Worm (Caenorhabditis elegans): ENCODE measurements around the gene T14G8.2.
A peak's percentile ranks its signal among the peaks of the same experiment; 100 is the strongest.

The T14G8.2 gene

ce11 chrX:12876795-12877530 lies 19.2 kb downstream of the T14G8.2 start, which contains the start of gene bcat-1 (continued):
- TF ChIP-seq F22D6.2 (tag; optimal IDR thresholded peaks at IDR 0.05) (no peak), unc-130 (GFP tag; optimal IDR thresholded peaks at IDR 0.05) (no peak), B0019.2 (GFP tag; conservative IDR thresholded peaks at IDR 0.05) (no peak), F55B11.4 (tag; optimal IDR thresholded peaks at IDR 0.05; ENCODE audit: borderline replicate concordance, insufficient read depth) (no peak), pha-4 (tag; optimal IDR thresholded peaks at IDR 0.05) (no peak), ceh-27 (GFP tag; optimal IDR thresholded peaks at IDR 0.05) (peak; percentile 40), ztf-22 (GFP tag; optimal IDR thresholded peaks at IDR 0.05) (no peak), rcor-1 (GFP tag; IDR thresholded peaks at IDR 0.05) (0 out of 2 replicates have a peak, but pooled peaks have one; percentile 28), F33H1.4 (GFP tag; IDR thresholded peaks at IDR 0.05) (no peak), zfh-2 (GFP tag; conservative IDR thresholded peaks at IDR 0.05) (peak; percentile 99), nhr-80 (tag; optimal IDR thresholded peaks at IDR 0.05) (peak; percentile 73)

DNA sequence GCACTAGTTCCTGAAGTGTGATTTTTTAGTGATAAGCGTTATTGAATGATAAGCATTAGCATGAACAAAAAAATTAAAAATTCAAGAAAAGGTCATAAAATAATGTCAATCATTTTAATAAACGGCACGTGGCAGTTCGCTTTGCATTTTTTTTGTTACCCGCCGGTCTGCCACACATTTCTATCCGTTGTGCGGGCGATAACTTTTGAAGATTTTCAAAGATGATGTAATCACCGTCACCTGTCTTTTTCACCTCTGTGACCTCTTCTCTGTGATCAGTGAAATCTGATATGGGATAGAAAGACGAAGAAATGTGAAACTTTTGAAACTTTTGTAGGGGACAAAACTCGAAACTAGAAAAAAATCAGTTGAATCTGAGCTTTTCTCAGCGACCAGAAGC lies 20.1 kb downstream of the T14G8.2 start:
- TF ChIP-seq sea-2 (GFP tag; IDR thresholded peaks at IDR 0.05) (no peak), die-1 (tag; optimal IDR thresholded peaks at IDR 0.05) (no peak), mes-4 (tag; optimal IDR thresholded peaks at IDR 0.05) (no peak), C06A6.2 (GFP tag; conservative IDR thresholded peaks at IDR 0.05) (peak; percentile 35; the same call in 1 of the 2 replicates), mcd-1 (GFP tag; IDR thresholded peaks at IDR 0.05) (no peak), F55B11.4 (tag; optimal IDR thresholded peaks at IDR 0.05; ENCODE audit: borderline replicate concordance, insufficient read depth) (no peak), nfyb-1 (GFP tag; IDR thresholded peaks at IDR 0.05) (0 out of 2 replicates have a peak, but pooled peaks have one; percentile 4), efl-1 (GFP tag; optimal IDR thresholded peaks at IDR 0.05) (no peak), xnd-1 (tag; optimal IDR thresholded peaks at IDR 0.05) (no peak), nhr-80 (tag; optimal IDR thresholded peaks at IDR 0.05) (peak; percentile 25), snpc-1.3 (tag; optimal IDR thresholded peaks at IDR 0.05; ENCODE audit: insufficient read depth) (no peak), ztf-26 (tag; optimal IDR thresholded peaks at IDR 0.05) (peak; percentile 23)

ce11 chrX:12881174-12881573 lies 23.4 kb downstream of the T14G8.2 start:
- TF ChIP-seq F57C9.4 (tag; optimal IDR thresholded peaks at IDR 0.05) (no peak), sea-2 (GFP tag; IDR thresholded peaks at IDR 0.05) (no peak), F52B5.7 (tag; optimal IDR thresholded peaks at IDR 0.05) (no peak), nfya-2 (GFP tag; IDR thresholded peaks at IDR 0.05) (no peak), nfyb-1 (GFP tag; IDR thresholded peaks at IDR 0.05) (no peak), B0336.3 (GFP tag; IDR thresholded peaks at IDR 0.05) (no peak), ceh-79 (tag; optimal IDR thresholded peaks at IDR 0.05) (no peak), pha-4 (tag; optimal IDR thresholded peaks at IDR 0.05) (no peak), ztf-3 (GFP tag; optimal IDR thresholded peaks at IDR 0.05) (no peak), ceh-40 (GFP tag; IDR thresholded peaks at IDR 0.05) (no peak), egl-18 (GFP tag; IDR thresholded peaks at IDR 0.05) (no peak), hrde-1 (tag; optimal IDR thresholded peaks at IDR 0.05; ENCODE audit: borderline replicate concordance) (no peak), ztf-6 (GFP tag; IDR thresholded peaks at IDR 0.05) (no peak), akir-1 (GFP tag; optimal IDR thresholded peaks at IDR 0.05) (no peak), F33H1.4 (GFP tag; IDR thresholded peaks at IDR 0.05) (no peak)

DNA sequence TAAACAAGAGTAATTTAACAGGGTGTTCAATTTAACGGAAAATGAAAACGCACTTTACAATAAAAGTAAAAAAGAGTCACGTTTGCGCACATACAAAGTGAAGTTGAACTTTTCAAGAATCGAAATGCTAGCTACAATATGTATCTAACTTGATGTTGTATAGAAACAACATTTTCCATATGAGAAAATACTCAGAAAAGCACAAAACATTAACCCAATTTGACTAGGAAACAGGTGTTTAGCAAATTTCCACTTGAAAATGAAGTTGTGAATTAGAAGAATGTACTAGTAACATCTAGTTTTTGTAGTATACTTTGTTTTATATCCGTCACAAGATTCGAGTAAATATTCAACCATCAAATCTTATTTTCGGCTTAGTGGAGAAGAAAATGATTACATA lies 27.1 kb downstream of the T14G8.2 start, which contains the start of gene gpc-1:
Gene gpc-1 (minus strand): TSS at position 117 of the 400 bp plus-strand sequence.
- no peak for TF ChIP-seq tlf-1 (GFP tag; optimal IDR thresholded peaks at IDR 0.05)
- TF ChIP-seq aptf-2 (GFP tag; conservative IDR thresholded peaks at IDR 0.05): no peak
- no peak for TF ChIP-seq snpc-3.4 (tag; optimal IDR thresholded peaks at IDR 0.05)
- TF ChIP-seq T07F8.4 (tag; optimal IDR thresholded peaks at IDR 0.05): no peak
- no peak for TF ChIP-seq ztf-22 (GFP tag; optimal IDR thresholded peaks at IDR 0.05)
- TF ChIP-seq madf-3 (GFP tag; IDR thresholded peaks at IDR 0.05): no peak
- no peak for TF ChIP-seq F37B4.10 (GFP tag; IDR thresholded peaks at IDR 0.05)
- no peak for TF ChIP-seq dox-1 (GFP tag; IDR thresholded peaks at IDR 0.05)
- no peak for TF ChIP-seq ceh-91 (GFP tag; IDR thresholded peaks at IDR 0.05)
- TF ChIP-seq F55B11.4 (tag; optimal IDR thresholded peaks at IDR 0.05; ENCODE audit: borderline replicate concordance, insufficient read depth): no peak
- no peak for TF ChIP-seq K11D2.4 (GFP tag; IDR thresholded peaks at IDR 0.05)
- no peak for TF ChIP-seq xnd-1 (tag; optimal IDR thresholded peaks at IDR 0.05)
- no peak for TF ChIP-seq madf-6 (GFP tag; IDR thresholded peaks at IDR 0.05)
- no peak for TF ChIP-seq aptf-3 (GFP tag; IDR thresholded peaks at IDR 0.05)
- TF ChIP-seq bed-1 (GFP tag; IDR thresholded peaks at IDR 0.05): no peak

Data from whole organism, young adult.